Worm (Caenorhabditis elegans): ENCODE results near the gene C29F9.12.
"Not testable (repeated sequence)": the region's sequence is repeated elsewhere in the genome, so short reads cannot be mapped to it uniquely, and the experiment has no call there.

- TF ChIP-seq arid-1 (GFP tag; conservative IDR thresholded peaks at IDR 0.05); nhr-11 (tag; optimal IDR thresholded peaks at IDR 0.05); ces-1 (GFP tag; optimal IDR thresholded peaks at IDR 0.05); rbr-2 (tag; optimal IDR thresholded peaks at IDR 0.05); ama-1 (optimal IDR thresholded peaks at IDR 0.05); fkh-10 (GFP tag; optimal IDR thresholded peaks at IDR 0.05): not testable (repeated sequence)
Measured at ce11 chrIII:121983-122449, at the start of gene C29F9.12.

Measured in whole organism, L4 larva.